Fruit fly (Drosophila melanogaster) whole organism, prepupa: ENCODE data around the gene CG32425.
A peak's percentile ranks its signal among the peaks of the same experiment; 100 is the strongest.

Experiments used
- CG10669 ChIP-seq: fragments of 200-800 bp; sonication (Bioruptor generic); optimal IDR thresholded peaks from 3 replicates; lab custom pipeline; 2018; ENCODE audit warnings: missing biosample characterization, mild to moderate bottlenecking, missing genetic modification characterization, moderate library complexity
- CG11762 ChIP-seq: fragments of 200-800 bp; sonication (Bioruptor generic); optimal IDR thresholded peaks from 3 replicates; lab custom pipeline; 2016; ENCODE audit warnings: missing biosample characterization, missing genetic modification characterization; ENCODE audit not compliant: insufficient read depth
- CG11902 ChIP-seq: fragments of 200-800 bp; sonication (Bioruptor generic); optimal IDR thresholded peaks from 3 replicates; lab custom pipeline; 2016; ENCODE audit warnings: missing biosample characterization, missing genetic modification characterization
- CG34406 ChIP-seq: fragments of 200-800 bp; sonication (Bioruptor generic); optimal IDR thresholded peaks from 3 replicates; lab custom pipeline; 2016; ENCODE audit warnings: missing biosample characterization, missing genetic modification characterization
- CG6163 ChIP-seq: fragments of 200-800 bp; sonication (Bioruptor generic); IDR thresholded peaks from 3 replicates; pipeline ENCODE4 v1.3.6; 2022; ENCODE audit warnings: missing biosample characterization, missing genetic modification characterization
- CG8632 ChIP-seq: fragments of 200-800 bp; sonication (Bioruptor generic); optimal IDR thresholded peaks from 3 replicates; lab custom pipeline; 2016; ENCODE audit warnings: missing biosample characterization, missing genetic modification characterization
- Eip75B ChIP-seq: fragments of 200-800 bp; sonication (Bioruptor generic); optimal IDR thresholded peaks from 3 replicates; lab custom pipeline; 2016; ENCODE audit warnings: missing biosample characterization, missing genetic modification characterization
- Lpt ChIP-seq: fragments of 200-800 bp; sonication (Bioruptor generic); optimal IDR thresholded peaks from 3 replicates; lab custom pipeline; 2016; ENCODE audit warnings: missing biosample characterization, missing genetic modification characterization
- dac ChIP-seq: fragments of 200-800 bp; sonication (Bioruptor generic); optimal IDR thresholded peaks from 2 replicates; lab custom pipeline; 2017; ENCODE audit warnings: missing biosample characterization, mild to moderate bottlenecking, missing genetic modification characterization
- vri ChIP-seq: fragments of 200-800 bp; sonication (Bioruptor generic); optimal IDR thresholded peaks from 3 replicates; lab custom pipeline; 2016; ENCODE audit warnings: missing biosample characterization, mild to moderate bottlenecking, missing genetic modification characterization

DNA sequence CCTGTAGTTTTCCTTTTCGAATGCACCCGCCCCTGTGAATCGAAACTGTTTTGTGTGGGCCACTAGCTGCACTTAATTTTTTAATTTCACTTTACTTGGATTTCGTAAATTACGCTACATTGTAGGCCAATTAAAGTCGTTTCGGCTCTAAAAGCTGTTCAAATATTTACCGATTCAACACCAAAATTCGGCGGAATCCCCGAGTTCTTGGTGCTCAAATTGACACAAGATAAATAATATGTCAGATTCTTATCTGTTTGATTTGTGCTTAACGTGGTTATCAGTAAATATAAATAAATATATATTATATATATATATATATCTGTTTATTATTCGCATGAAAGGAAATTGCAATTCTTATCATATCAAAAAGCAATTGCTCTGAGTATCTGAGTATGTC lies 49.2 kb upstream of the CG32425 start:
- no peak for TF ChIP-seq CG10669 (GFP tag; lab: Kevin White, UChicago)
- peak; percentile 65 for TF ChIP-seq vri (GFP tag; lab: Kevin White, UChicago)
- TF ChIP-seq dac, result no peak
- no peak for TF ChIP-seq CG11762 (GFP tag; lab: Kevin White, UChicago)
- peak; percentile 32 for TF ChIP-seq CG8632 (GFP tag; lab: Kevin White, UChicago)
- TF ChIP-seq CG34406, result peak; percentile 32
- no peak for TF ChIP-seq Lpt (GFP tag; lab: Kevin White, UChicago)
- TF ChIP-seq Eip75B, result no peak
- TF ChIP-seq CG11902, result no peak
- no peak for TF ChIP-seq CG6163 (GFP tag; lab: Robert Waterston, UW)
